Worm (Caenorhabditis elegans) whole organism, L3 larva: ENCODE data around the gene F35D11.1.
A peak's percentile ranks its signal among the peaks of the same experiment; 100 is the strongest.

Source experiments
- R02D3.7 ChIP-seq: fragments of 150-350 bp; optimal IDR thresholded peaks from 2 replicates; lab custom pipeline; 2014; ENCODE audit warnings: missing biosample characterization, missing genetic modification characterization
- aly-2 ChIP-seq: fragments of 150-350 bp; optimal IDR thresholded peaks from 2 replicates; lab custom pipeline; 2014; ENCODE audit warnings: missing biosample characterization, missing genetic modification characterization
- ceh-16 ChIP-seq: sonication (generic microtip); optimal IDR thresholded peaks from 2 replicates; lab custom pipeline; 2017; ENCODE audit warnings: missing biosample characterization, missing genetic modification characterization
- ceh-28 ChIP-seq: fragments of 150-350 bp; optimal IDR thresholded peaks from 2 replicates; lab custom pipeline; 2014; ENCODE audit warnings: missing biosample characterization, missing genetic modification reagents, missing genetic modification characterization
- ceh-82 ChIP-seq: fragments of 150-350 bp; optimal IDR thresholded peaks from 2 replicates; lab custom pipeline; 2014; ENCODE audit warnings: missing biosample characterization, missing genetic modification characterization
- ceh-9 ChIP-seq: sonication (generic microtip); optimal IDR thresholded peaks from 2 replicates; lab custom pipeline; 2018; ENCODE audit warnings: missing biosample characterization, missing genetic modification characterization
- egl-27 ChIP-seq: sonication (generic microtip); optimal IDR thresholded peaks from 4 replicates; lab custom pipeline; 2017; ENCODE audit warnings: missing biosample characterization, missing genetic modification reagents, missing genetic modification characterization
- egl-5 ChIP-seq: fragments of 150-350 bp; optimal IDR thresholded peaks from 2 replicates; lab custom pipeline; 2017; ENCODE audit warnings: missing biosample characterization, missing genetic modification reagents, missing genetic modification characterization, inconsistent platforms
- elt-1 ChIP-seq: fragments of 150-350 bp; optimal IDR thresholded peaks from 2 replicates; lab custom pipeline; 2014; ENCODE audit warnings: missing biosample characterization, missing genetic modification characterization
- elt-2 ChIP-seq: sonication (generic microtip); optimal IDR thresholded peaks from 2 replicates; lab custom pipeline; 2016; ENCODE audit warnings: missing genetic modification reagents, mild to moderate bottlenecking, missing genetic modification characterization, missing compliant biosample characterization
- elt-3 ChIP-seq, 3 experiments: fragments of 150-350 bp in 1 of 3; sonication (generic microtip) in 2 of 3; optimal IDR thresholded peaks; 2 replicates in 2 of 3; 4 replicates in 1 of 3; lab custom pipeline; 2014 to 2017; ENCODE audit warnings: missing biosample characterization in 3 of 3, missing genetic modification characterization in 3 of 3
- eor-1 ChIP-seq, 2 experiments: fragments of 150-350 bp; optimal IDR thresholded peaks; 2 replicates each; lab custom pipeline; 2014 to 2018; ENCODE audit warnings: missing biosample characterization in 2 of 2, missing genetic modification characterization in 2 of 2
- fos-1 ChIP-seq: fragments of 150-350 bp; optimal IDR thresholded peaks from 2 replicates; lab custom pipeline; 2014; ENCODE audit warnings: missing biosample characterization, missing genetic modification characterization
- hmg-11 ChIP-seq: sonication (generic microtip); optimal IDR thresholded peaks from 2 replicates; lab custom pipeline; 2016; ENCODE audit warnings: missing genetic modification characterization, missing compliant biosample characterization
- jun-1 ChIP-seq: fragments of 150-350 bp; optimal IDR thresholded peaks from 2 replicates; lab custom pipeline; 2014; ENCODE audit warnings: missing biosample characterization, missing genetic modification reagents, missing genetic modification characterization
- lin-15B ChIP-seq: fragments of 150-350 bp; optimal IDR thresholded peaks from 2 replicates; lab custom pipeline; 2014; ENCODE audit warnings: missing biosample characterization, missing genetic modification characterization
- lin-39 ChIP-seq: fragments of 150-350 bp; optimal IDR thresholded peaks from 2 replicates; lab custom pipeline; 2018; ENCODE audit warnings: missing biosample characterization, missing genetic modification reagents, missing genetic modification characterization
- lsy-12 ChIP-seq: sonication (generic microtip); optimal IDR thresholded peaks from 2 replicates; lab custom pipeline; 2016; ENCODE audit warnings: mild to moderate bottlenecking, missing genetic modification characterization, missing compliant biosample characterization
- mml-1 ChIP-seq: fragments of 150-350 bp; sonication (generic microtip); optimal IDR thresholded peaks from 3 replicates; lab custom pipeline; 2014; ENCODE audit warnings: missing biosample characterization, missing genetic modification characterization
- nfya-1 ChIP-seq: sonication (generic microtip); optimal IDR thresholded peaks from 2 replicates; lab custom pipeline; 2017; ENCODE audit warnings: missing genetic modification characterization, mild to moderate bottlenecking, missing compliant biosample characterization, antibody characterized with exemption, moderate library complexity; ENCODE audit not compliant: insufficient read depth
- nhr-12 ChIP-seq: fragments of 150-350 bp; optimal IDR thresholded peaks from 2 replicates; lab custom pipeline; 2014; ENCODE audit warnings: missing biosample characterization, missing genetic modification characterization
- nhr-23 ChIP-seq: fragments of 150-350 bp; optimal IDR thresholded peaks from 2 replicates; lab custom pipeline; 2014; ENCODE audit warnings: missing biosample characterization, missing genetic modification reagents, missing genetic modification characterization
- nhr-237 ChIP-seq: fragments of 150-350 bp; optimal IDR thresholded peaks from 2 replicates; lab custom pipeline; 2014; ENCODE audit warnings: missing biosample characterization, missing genetic modification characterization
- nhr-25 ChIP-seq: sonication (generic microtip); optimal IDR thresholded peaks from 2 replicates; lab custom pipeline; 2017; ENCODE audit warnings: missing biosample characterization, missing genetic modification characterization
- nhr-43 ChIP-seq: sonication (generic microtip); optimal IDR thresholded peaks from 2 replicates; lab custom pipeline; 2016; ENCODE audit warnings: mild to moderate bottlenecking, missing genetic modification characterization, missing compliant biosample characterization; ENCODE audit not compliant: poor library complexity, severe bottlenecking
- nhr-67 ChIP-seq: fragments of 150-350 bp; optimal IDR thresholded peaks from 2 replicates; lab custom pipeline; 2014; ENCODE audit warnings: missing biosample characterization, missing genetic modification characterization
- pha-4 ChIP-seq: fragments of 150-350 bp; optimal IDR thresholded peaks from 2 replicates; lab custom pipeline; 2014; ENCODE audit warnings: missing biosample characterization, missing genetic modification reagents, missing genetic modification characterization
- pqm-1 ChIP-seq: fragments of 150-350 bp; optimal IDR thresholded peaks from 2 replicates; lab custom pipeline; 2017; ENCODE audit warnings: missing biosample characterization, missing genetic modification characterization, inconsistent platforms
- skn-1 ChIP-seq: fragments of 150-350 bp; optimal IDR thresholded peaks from 2 replicates; lab custom pipeline; 2014; ENCODE audit warnings: missing biosample characterization, missing genetic modification characterization
- snpc-4 ChIP-seq: fragments of 150-350 bp; optimal IDR thresholded peaks from 2 replicates; lab custom pipeline; 2014; ENCODE audit warnings: missing biosample characterization, missing genetic modification characterization
- unc-39 ChIP-seq: sonication (generic microtip); optimal IDR thresholded peaks from 4 replicates; lab custom pipeline; 2017; ENCODE audit warnings: missing biosample characterization, missing genetic modification characterization
- unc-62 ChIP-seq: fragments of 150-350 bp; sonication (generic microtip); optimal IDR thresholded peaks from 4 replicates; lab custom pipeline; 2014; ENCODE audit warnings: missing biosample characterization, missing genetic modification reagents, missing genetic modification characterization
- zag-1 ChIP-seq: fragments of 150-350 bp; optimal IDR thresholded peaks from 2 replicates; lab custom pipeline; 2014; ENCODE audit warnings: missing biosample characterization, missing genetic modification characterization

Gene F35D11.1

ce11 chrII:4600818-4601217, 25.9 kb upstream of the F35D11.1 start:
- TF ChIP-seq nfya-1 (tag; lab: Kevin White, UChicago) (peak; percentile 88), elt-1 (tag; lab: Kevin White, UChicago) (no peak)

- no peak for TF ChIP-seq nhr-23 (tag; lab: Kevin White, UChicago)
- no peak for TF ChIP-seq elt-2
- TF ChIP-seq eor-1 (tag; optimal IDR thresholded peaks at IDR 0.05; lab: Kevin White, UChicago), result no peak
Measured at ce11 chrII:4601256-4601655, 25.4 kb upstream of the F35D11.1 start, which contains the start of gene ipla-1. TSS of gene ipla-1 (minus strand) at chrII:4601356.

- TF ChIP-seq lin-39 (tag; lab: Kevin White, UChicago), result no peak
- TF ChIP-seq fos-1 (tag; lab: Kevin White, UChicago), result no peak
- no peak for TF ChIP-seq R02D3.7 (tag; lab: Kevin White, UChicago)
- no peak for TF ChIP-seq elt-1 (tag; lab: Kevin White, UChicago)
- no peak for TF ChIP-seq ceh-28 (tag; lab: Kevin White, UChicago)
- TF ChIP-seq snpc-4, result no peak
- no peak for TF ChIP-seq nhr-12
- TF ChIP-seq lin-15B (tag; lab: Kevin White, UChicago), result no peak
- TF ChIP-seq hmg-11 (tag; lab: Kevin White, UChicago), result no peak
- no peak for TF ChIP-seq mml-1 (tag; lab: Kevin White, UChicago)
- TF ChIP-seq ceh-16 (tag; lab: Kevin White, UChicago), result no peak
- TF ChIP-seq nhr-67, result no peak
- TF ChIP-seq elt-2, result no peak
- no peak for TF ChIP-seq nfya-1 (tag; lab: Kevin White, UChicago)
- TF ChIP-seq ceh-9, result no peak
- TF ChIP-seq jun-1, result no peak
- TF ChIP-seq pha-4 (tag; lab: Kevin White, UChicago), result no peak
Measured at ce11 chrII:4602533-4602932, 24.2 kb upstream of the F35D11.1 start, which contains the start of gene coa-3. TSS of gene coa-3 (minus strand) at chrII:4602633.

- TF ChIP-seq unc-39, result no peak
- TF ChIP-seq snpc-4, result peak; percentile 81
- peak; percentile 18 for TF ChIP-seq lin-39 (tag; lab: Kevin White, UChicago)
- TF ChIP-seq jun-1, result peak; percentile 27
- peak; percentile 62 for TF ChIP-seq pqm-1
- no peak for TF ChIP-seq aly-2
- peak; percentile 56 for TF ChIP-seq egl-5 (tag; lab: Kevin White, UChicago)
- TF ChIP-seq nhr-43 (tag; lab: Kevin White, UChicago), result peak; percentile 92
- peak; percentile 43 for TF ChIP-seq skn-1 (tag; lab: Kevin White, UChicago)
- peak; percentile 60 for TF ChIP-seq elt-2
- TF ChIP-seq nhr-25, result peak; percentile 60
- no peak for TF ChIP-seq eor-1 (tag; optimal IDR thresholded peaks at IDR 0.05; lab: Kevin White, UChicago)
- TF ChIP-seq ceh-16 (tag; lab: Kevin White, UChicago), result no peak
- TF ChIP-seq pha-4 (tag; lab: Kevin White, UChicago), result peak; percentile 72
- TF ChIP-seq nfya-1 (tag; lab: Kevin White, UChicago), result peak; percentile 73
- peak; percentile 74 for TF ChIP-seq nhr-23 (tag; lab: Kevin White, UChicago)
- TF ChIP-seq ceh-82 (tag; lab: Kevin White, UChicago), result no peak
- TF ChIP-seq zag-1, result no peak
- no peak for TF ChIP-seq elt-3 (tag; optimal IDR thresholded peaks at IDR 0.05; lab: Kevin White, UChicago)
- peak; percentile 13 for TF ChIP-seq ceh-28 (tag; lab: Kevin White, UChicago)
- TF ChIP-seq lsy-12, result peak; percentile 88
- peak; percentile 89 for TF ChIP-seq lin-15B (tag; lab: Kevin White, UChicago)
- TF ChIP-seq R02D3.7 (tag; lab: Kevin White, UChicago), result peak; percentile 41
- TF ChIP-seq nhr-237 (tag; lab: Kevin White, UChicago), result no peak
- no peak for TF ChIP-seq unc-62
- peak; percentile 36 for TF ChIP-seq hmg-11 (tag; lab: Kevin White, UChicago)
- TF ChIP-seq egl-27, result no peak
Measured at ce11 chrII:4603035-4603434, 23.7 kb upstream of the F35D11.1 start, which contains the start of gene F35D11.4. TSS of gene F35D11.4 (plus strand) at chrII:4603427.

- no peak for TF ChIP-seq lin-15B (tag; lab: Kevin White, UChicago)
- TF ChIP-seq aly-2, result no peak
- TF ChIP-seq elt-2, result peak; percentile 93
- TF ChIP-seq pqm-1, result peak; percentile 97
- peak; percentile 31 for TF ChIP-seq ceh-28 (tag; lab: Kevin White, UChicago)
- TF ChIP-seq R02D3.7 (tag; lab: Kevin White, UChicago), result no peak
- TF ChIP-seq nfya-1 (tag; lab: Kevin White, UChicago), result no peak
- peak; percentile 50 for TF ChIP-seq jun-1
- peak; percentile 54 for TF ChIP-seq pha-4 (tag; lab: Kevin White, UChicago)
Measured at ce11 chrII:4604149-4604548, 22.6 kb upstream of the F35D11.1 start.
